Worm (Caenorhabditis elegans): ENCODE data around the gene Y119D3B.21.

The Y119D3B.21 gene

DNA sequence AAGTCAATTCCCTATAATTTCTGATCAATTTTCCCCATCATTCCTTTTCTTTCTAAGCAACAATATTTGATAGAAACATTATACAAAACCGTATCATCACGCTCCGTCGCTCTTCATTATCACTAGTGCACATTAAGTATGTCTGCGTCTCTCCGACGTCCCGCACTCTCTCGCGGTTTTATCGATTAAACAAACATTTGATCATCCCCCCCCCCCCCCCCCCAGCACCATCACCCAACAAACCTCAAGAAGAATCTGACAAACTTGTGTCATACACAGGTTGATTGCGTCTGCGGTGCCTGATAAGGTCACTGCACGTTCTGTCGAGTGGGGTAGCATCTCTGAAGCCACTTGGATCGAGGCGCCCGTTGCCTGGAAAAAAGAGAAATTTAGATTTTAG lies 5.2 kb downstream of the Y119D3B.21 start:
- TF ChIP-seq ceh-28 (tag; optimal IDR thresholded peaks at IDR 0.05) (no peak), pha-4 (tag; optimal IDR thresholded peaks at IDR 0.05) (peak; percentile 44), pqm-1 (tag; optimal IDR thresholded peaks at IDR 0.05) (peak; percentile 31), elt-2 (tag; optimal IDR thresholded peaks at IDR 0.05) (peak; percentile 85), jun-1 (tag; optimal IDR thresholded peaks at IDR 0.05) (no peak), ceh-82 (tag; optimal IDR thresholded peaks at IDR 0.05) (no peak)

ce11 chrIII:1221995-1222394 lies 7.2 kb downstream of the Y119D3B.21 start:
- TF ChIP-seq elt-2 (tag; optimal IDR thresholded peaks at IDR 0.05) = peak; percentile 74
- no peak for TF ChIP-seq fkh-10 (GFP tag; optimal IDR thresholded peaks at IDR 0.05)

- TF ChIP-seq elt-2 (tag; optimal IDR thresholded peaks at IDR 0.05) (peak; percentile 65), fkh-10 (GFP tag; optimal IDR thresholded peaks at IDR 0.05) (no peak), jun-1 (tag; optimal IDR thresholded peaks at IDR 0.05) (peak; percentile 37), pha-4 (tag; optimal IDR thresholded peaks at IDR 0.05) (peak; percentile 92), pqm-1 (tag; optimal IDR thresholded peaks at IDR 0.05) (peak; percentile 38)
These were observed 8.7 kb downstream of the Y119D3B.21 start for ce11 chrIII:1223319-1224093.

ce11 chrIII:1225116-1225515 lies 10.3 kb downstream of the Y119D3B.21 start:
- TF ChIP-seq fkh-2 (tag; optimal IDR thresholded peaks at IDR 0.05) (no peak), nhr-12 (tag; optimal IDR thresholded peaks at IDR 0.05) (no peak), elt-2 (tag; optimal IDR thresholded peaks at IDR 0.05) (peak; percentile 27), unc-39 (tag; optimal IDR thresholded peaks at IDR 0.05) (no peak), pqm-1 (tag; optimal IDR thresholded peaks at IDR 0.05) (no peak), elt-1 (tag; optimal IDR thresholded peaks at IDR 0.05) (no peak)

DNA sequence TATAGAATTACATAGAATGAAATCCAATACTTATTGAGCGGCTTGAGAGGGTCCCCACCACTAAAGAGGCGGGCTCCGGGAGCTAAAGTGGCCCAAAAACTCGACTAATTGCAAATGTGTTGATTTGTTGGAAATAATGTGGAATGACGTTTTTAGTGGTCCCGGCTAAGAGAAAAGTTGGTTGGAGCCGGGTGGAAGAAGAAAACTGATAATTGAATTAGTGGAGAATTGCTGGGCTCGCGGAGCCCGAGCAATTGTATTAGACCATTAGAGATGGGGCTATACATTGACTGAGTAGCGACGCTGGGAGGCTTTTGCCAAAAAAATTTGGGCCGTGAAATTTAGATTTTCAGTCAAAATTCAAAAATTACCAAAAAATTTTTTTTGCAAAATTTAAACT lies 10.8 kb downstream of the Y119D3B.21 start:
- TF ChIP-seq skn-1 (tag; optimal IDR thresholded peaks at IDR 0.05) (no peak), ZK546.5 (tag; optimal IDR thresholded peaks at IDR 0.05) (no peak), jun-1 (tag; optimal IDR thresholded peaks at IDR 0.05) (no peak), unc-39 (tag; optimal IDR thresholded peaks at IDR 0.05) (no peak), nhr-237 (tag; optimal IDR thresholded peaks at IDR 0.05) (no peak), nhr-67 (tag; optimal IDR thresholded peaks at IDR 0.05) (no peak), fkh-2 (tag; optimal IDR thresholded peaks at IDR 0.05) (no peak), hmg-11 (tag; optimal IDR thresholded peaks at IDR 0.05) (no peak), nhr-43 (tag; optimal IDR thresholded peaks at IDR 0.05; ENCODE audit: poor library complexity, severe bottlenecking) (no peak), tbx-2 (tag; optimal IDR thresholded peaks at IDR 0.05) (no peak), daf-12 (tag; optimal IDR thresholded peaks at IDR 0.05) (no peak), zag-1 (tag; optimal IDR thresholded peaks at IDR 0.05) (no peak), nhr-28 (tag; optimal IDR thresholded peaks at IDR 0.05) (no peak), ztf-11 (tag; optimal IDR thresholded peaks at IDR 0.05) (no peak), lin-39 (tag; optimal IDR thresholded peaks at IDR 0.05) (no peak)

DNA sequence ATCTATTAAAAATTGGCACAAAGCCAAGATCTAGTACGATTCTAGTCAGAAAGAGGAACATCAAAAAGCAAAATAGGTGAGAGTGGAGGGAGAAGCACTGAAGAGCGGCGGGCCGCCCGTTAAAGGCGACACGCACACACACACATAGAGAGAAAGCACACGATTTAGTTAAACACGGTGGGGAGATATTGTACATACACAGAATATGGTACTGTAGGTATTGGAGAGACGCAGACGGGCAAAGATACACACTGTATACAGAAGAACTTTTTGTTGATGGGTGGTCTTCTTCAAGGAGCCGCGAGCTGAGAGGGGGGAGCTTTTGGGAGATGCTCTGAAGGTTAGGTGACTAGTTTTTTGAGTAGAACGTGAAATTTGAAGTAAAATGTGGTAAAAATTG lies 11.5 kb downstream of the Y119D3B.21 start:
- TF ChIP-seq lin-15B (tag; optimal IDR thresholded peaks at IDR 0.05) (no peak), pha-4 (tag; optimal IDR thresholded peaks at IDR 0.05) (peak; percentile 97), elt-2 (tag; optimal IDR thresholded peaks at IDR 0.05) (peak; percentile 34), nhr-77 (tag; optimal IDR thresholded peaks at IDR 0.05) (no peak)

ce11 chrIII:1228593-1228992 lies 13.8 kb downstream of the Y119D3B.21 start:
- TF ChIP-seq pha-4 (tag; optimal IDR thresholded peaks at IDR 0.05) (peak; percentile 78), ztf-4 (tag; optimal IDR thresholded peaks at IDR 0.05) (no peak), nhr-12 (tag; optimal IDR thresholded peaks at IDR 0.05) (no peak), elt-3 (tag; optimal IDR thresholded peaks at IDR 0.05) (no peak), fkh-2 (tag; optimal IDR thresholded peaks at IDR 0.05) (no peak), unc-62 (GFP tag; optimal IDR thresholded peaks at IDR 0.05) (no peak), lin-39 (tag; optimal IDR thresholded peaks at IDR 0.05) (no peak), egl-5 (tag; optimal IDR thresholded peaks at IDR 0.05) (no peak)
